Worm (Caenorhabditis elegans) whole organism, L1 larva: Measurements from ENCODE around the gene sre-33.

Experiments
- blmp-1 ChIP-seq: fragments of 150-350 bp; optimal IDR thresholded peaks from 2 replicates; lab custom pipeline; 2014; ENCODE audit warnings: missing biosample characterization, missing genetic modification characterization
- ces-1 ChIP-seq: fragments of 150-350 bp; optimal IDR thresholded peaks from 2 replicates; lab custom pipeline; 2014; ENCODE audit warnings: missing biosample characterization, missing genetic modification reagents, missing genetic modification characterization
- hlh-17 ChIP-seq: fragments of 200-800 bp; sonication (Bioruptor generic); optimal IDR thresholded peaks from 2 replicates; lab custom pipeline; 2018; ENCODE audit warnings: missing genetic modification characterization, mild to moderate bottlenecking, missing compliant biosample characterization, moderate library complexity, borderline replicate concordance
- lin-14 ChIP-seq: fragments of 200-800 bp; sonication (Bioruptor generic); optimal IDR thresholded peaks from 2 replicates; lab custom pipeline; 2018; ENCODE audit warnings: mild to moderate bottlenecking, missing genetic modification characterization, moderate library complexity, missing compliant biosample characterization
- nhr-11 ChIP-seq: fragments of 150-350 bp; optimal IDR thresholded peaks from 2 replicates; lab custom pipeline; 2014; ENCODE audit warnings: missing biosample characterization, missing genetic modification characterization
- unc-86 ChIP-seq: sonication (generic microtip); optimal IDR thresholded peaks from 2 replicates; lab custom pipeline; 2016; ENCODE audit warnings: missing genetic modification characterization, missing compliant biosample characterization

DNA sequence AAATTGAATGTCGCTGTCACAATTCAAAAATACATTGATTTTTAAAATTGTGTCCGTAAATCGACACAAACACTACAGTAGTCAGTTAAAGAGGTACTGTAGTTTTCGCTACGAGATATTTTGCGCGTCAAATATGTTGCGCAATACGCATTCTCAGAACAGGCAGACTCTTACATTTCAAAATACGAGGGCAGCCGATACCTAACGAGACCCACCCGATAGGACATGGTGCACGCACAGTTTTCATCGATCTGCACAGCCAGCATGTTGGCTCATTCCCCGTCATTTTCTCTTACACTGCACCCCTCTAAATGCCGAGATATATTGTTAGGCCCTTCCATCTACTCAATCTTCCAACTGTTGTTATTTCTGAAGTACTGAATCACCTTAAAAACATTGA is 9.1 kb downstream of the sre-33 start, which contains the start of gene F15A4.2:
- TF ChIP-seq nhr-11 (no peak), lin-14 (GFP tag; lab: Kevin White, UChicago) (no peak), blmp-1 (no peak), ces-1 (GFP tag; lab: Kevin White, UChicago) (no peak), unc-86 (tag; lab: Kevin White, UChicago) (no peak), hlh-17 (GFP tag; lab: Kevin White, UChicago) (no peak)
